Worm (Caenorhabditis elegans): ENCODE results near the gene oac-10.

- TF ChIP-seq unc-62 (GFP tag; optimal IDR thresholded peaks at IDR 0.05) = no peak
- TF ChIP-seq nhr-12 (tag; optimal IDR thresholded peaks at IDR 0.05) = no peak
- no peak for TF ChIP-seq ztf-4 (tag; optimal IDR thresholded peaks at IDR 0.05)
- TF ChIP-seq blmp-1 (tag; optimal IDR thresholded peaks at IDR 0.05; ENCODE audit: insufficient read depth) = no peak
- TF ChIP-seq elt-3 (tag; optimal IDR thresholded peaks at IDR 0.05) = no peak
- TF ChIP-seq nhr-23 (tag; optimal IDR thresholded peaks at IDR 0.05) = no peak
- no peak for TF ChIP-seq zag-1 (tag; optimal IDR thresholded peaks at IDR 0.05)
- TF ChIP-seq ama-1 (optimal IDR thresholded peaks at IDR 0.05) = no peak
These were observed 48.4 kb downstream of the oac-10 start for ce11 chrII:3917985-3918633.

All from whole organism, L2 larva.